Fruit fly (Drosophila melanogaster) whole organism, pupa: Measurements from ENCODE around the gene aqrs.

Experiments
- CG10348 ChIP-seq: fragments of 200-800 bp; sonication (Bioruptor generic); IDR thresholded peaks from 2 replicates; pipeline ENCODE4 v1.3.6; 2022; ENCODE audit warnings: missing biosample characterization, missing genetic modification characterization
- CG12605 ChIP-seq: fragments of 200-800 bp; sonication (Bioruptor generic); IDR thresholded peaks from 2 replicates; pipeline ENCODE4 v1.3.6; 2022; ENCODE audit warnings: missing biosample characterization, missing genetic modification characterization
- CG13204 ChIP-seq: fragments of 200-800 bp; sonication (Bioruptor generic); optimal IDR thresholded peaks from 2 replicates; lab custom pipeline; 2018; ENCODE audit warnings: missing biosample characterization, mild to moderate bottlenecking, missing genetic modification characterization, moderate library complexity
- CG14655 ChIP-seq: fragments of 200-800 bp; sonication (Bioruptor generic); optimal IDR thresholded peaks from 3 replicates; lab custom pipeline; 2017; ENCODE audit warnings: mild to moderate bottlenecking, missing biosample characterization, missing genetic modification reagents, missing genetic modification characterization
- CG15710 ChIP-seq: fragments of 200-800 bp; sonication (Bioruptor generic); optimal IDR thresholded peaks from 2 replicates; lab custom pipeline; 2018; ENCODE audit warnings: missing biosample characterization, mild to moderate bottlenecking, missing genetic modification characterization, moderate library complexity
- CG17806 ChIP-seq: fragments of 200-800 bp; sonication (Bioruptor generic); optimal IDR thresholded peaks from 2 replicates; lab custom pipeline; 2018; ENCODE audit warnings: missing biosample characterization, mild to moderate bottlenecking, missing genetic modification characterization, moderate library complexity
- CG32121 ChIP-seq: fragments of 200-800 bp; sonication (Bioruptor generic); IDR thresholded peaks from 2 replicates; pipeline ENCODE4 v1.3.6; 2022; ENCODE audit warnings: missing biosample characterization, missing genetic modification characterization
- CG34367 ChIP-seq: fragments of 200-800 bp; sonication (Bioruptor generic); optimal IDR thresholded peaks from 2 replicates; lab custom pipeline; 2018; ENCODE audit warnings: missing biosample characterization, mild to moderate bottlenecking, missing genetic modification characterization
- CG4496 ChIP-seq: fragments of 200-800 bp; sonication (Bioruptor generic); IDR thresholded peaks from 3 replicates; pipeline ENCODE4 v1.3.6; 2022; ENCODE audit warnings: missing biosample characterization, missing genetic modification characterization
- CG8159 ChIP-seq: fragments of 200-800 bp; sonication (Bioruptor generic); optimal IDR thresholded peaks from 3 replicates; lab custom pipeline; 2018; ENCODE audit warnings: missing biosample characterization, mild to moderate bottlenecking, missing genetic modification characterization, moderate library complexity
- CG8301 ChIP-seq: fragments of 200-800 bp; sonication (Bioruptor generic); optimal IDR thresholded peaks from 2 replicates; lab custom pipeline; 2018; ENCODE audit warnings: missing biosample characterization, mild to moderate bottlenecking, missing genetic modification characterization
- CG9948 ChIP-seq: fragments of 200-800 bp; sonication (Bioruptor generic); optimal IDR thresholded peaks from 2 replicates; lab custom pipeline; 2018; ENCODE audit warnings: missing biosample characterization, mild to moderate bottlenecking, missing genetic modification characterization, moderate library complexity
- D1 ChIP-seq: fragments of 200-800 bp; sonication (Bioruptor generic); optimal IDR thresholded peaks from 2 replicates; lab custom pipeline; 2018; ENCODE audit warnings: missing biosample characterization, mild to moderate bottlenecking, missing genetic modification characterization, moderate library complexity
- EcR ChIP-seq: fragments of 200-800 bp; sonication (Bioruptor generic); optimal IDR thresholded peaks from 3 replicates; lab custom pipeline; 2019; ENCODE audit warnings: missing biosample characterization, missing genetic modification characterization, mild to moderate bottlenecking, moderate library complexity, missing genetic modification reagents
- Ets98B ChIP-seq: fragments of 200-800 bp; sonication (Bioruptor generic); IDR thresholded peaks from 2 replicates; pipeline ENCODE4 v1.3.6; 2022; ENCODE audit warnings: missing biosample characterization, missing genetic modification characterization
- Pif1B ChIP-seq: fragments of 200-800 bp; sonication (Bioruptor generic); optimal IDR thresholded peaks from 3 replicates; lab custom pipeline; 2016; ENCODE audit warnings: missing biosample characterization, missing genetic modification characterization
- Snoo ChIP-seq: fragments of 200-800 bp; sonication (Bioruptor generic); optimal IDR thresholded peaks from 3 replicates; lab custom pipeline; 2017; ENCODE audit warnings: missing biosample characterization, mild to moderate bottlenecking, missing genetic modification characterization, inconsistent platforms
- fd96Ca ChIP-seq: fragments of 200-800 bp; sonication (Bioruptor generic); IDR thresholded peaks from 3 replicates; pipeline ENCODE4 v1.3.6; 2022; ENCODE audit warnings: missing biosample characterization, missing genetic modification characterization
- gl ChIP-seq: fragments of 200-800 bp; sonication (Bioruptor generic); optimal IDR thresholded peaks from 2 replicates; lab custom pipeline; 2018; ENCODE audit warnings: missing biosample characterization, mild to moderate bottlenecking, missing genetic modification characterization
- rn ChIP-seq: fragments of 200-800 bp; sonication (Bioruptor generic); IDR thresholded peaks from 2 replicates; pipeline ENCODE4 v1.3.6; 2022; ENCODE audit warnings: missing biosample characterization, missing genetic modification characterization

Gene aqrs

dm6 chr3R:28756879-28757278, 1.2 kb downstream of the aqrs start, which contains the start of gene CG9997:
Gene CG9997, minus strand, starts transcription at chr3R:28756979.
- TF ChIP-seq CG9948 (no peak), EcR (GFP tag; lab: Kevin White, UChicago) (no peak), CG8159 (tag; lab: Kevin White, UChicago) (no peak), CG34367 (tag; lab: Kevin White, UChicago) (no peak), CG14655 (GFP tag; lab: Kevin White, UChicago) (no peak), CG17806 (tag; lab: Kevin White, UChicago) (no peak), Ets98B (GFP tag; lab: Robert Waterston, UW) (no peak), fd96Ca (GFP tag; lab: Robert Waterston, UW) (no peak), rn (GFP tag; lab: Robert Waterston, UW) (no peak), D1 (tag; lab: Kevin White, UChicago) (no peak), CG4496 (GFP tag; lab: Robert Waterston, UW) (no peak), Snoo (tag; lab: Kevin White, UChicago) (no peak), CG12605 (no peak), CG15710 (tag; lab: Kevin White, UChicago) (no peak), CG32121 (GFP tag; lab: Robert Waterston, UW) (no peak), gl (tag; lab: Kevin White, UChicago) (no peak), CG13204 (no peak), CG8301 (no peak)

- TF ChIP-seq CG14655 (GFP tag; lab: Kevin White, UChicago), result no peak
- TF ChIP-seq Pif1B (GFP tag; lab: Kevin White, UChicago), result no peak
- no peak for TF ChIP-seq CG10348 (GFP tag; lab: Robert Waterston, UW)
- TF ChIP-seq CG12605, result no peak
Measured at dm6 chr3R:28751611-28752129, 6.4 kb downstream of the aqrs start, which contains the start of gene CG10000. Gene CG10000, minus strand, starts transcription at chr3R:28751661.

dm6 chr3R:28744682-28745081, 13.4 kb downstream of the aqrs start, which contains the start of gene AstA-R2:
Gene AstA-R2, minus strand, starts transcription at chr3R:28744782.
- no peak for TF ChIP-seq CG17806 (tag; lab: Kevin White, UChicago)
- TF ChIP-seq EcR (GFP tag; lab: Kevin White, UChicago), result no peak
- TF ChIP-seq fd96Ca (GFP tag; lab: Robert Waterston, UW), result no peak
- TF ChIP-seq CG12605, result no peak
- TF ChIP-seq CG13204, result no peak
- no peak for TF ChIP-seq CG4496 (GFP tag; lab: Robert Waterston, UW)
- no peak for TF ChIP-seq CG8159 (tag; lab: Kevin White, UChicago)
- TF ChIP-seq Pif1B (GFP tag; lab: Kevin White, UChicago), result no peak
- TF ChIP-seq CG10348 (GFP tag; lab: Robert Waterston, UW), result no peak
- TF ChIP-seq Snoo (tag; lab: Kevin White, UChicago), result no peak
- TF ChIP-seq CG32121 (GFP tag; lab: Robert Waterston, UW), result no peak
- no peak for TF ChIP-seq rn (GFP tag; lab: Robert Waterston, UW)
- no peak for TF ChIP-seq CG9948
- no peak for TF ChIP-seq gl (tag; lab: Kevin White, UChicago)
- TF ChIP-seq CG15710 (tag; lab: Kevin White, UChicago), result no peak
- TF ChIP-seq Ets98B (GFP tag; lab: Robert Waterston, UW), result no peak
- no peak for TF ChIP-seq D1 (tag; lab: Kevin White, UChicago)
- TF ChIP-seq CG34367 (tag; lab: Kevin White, UChicago), result no peak
- TF ChIP-seq CG14655 (GFP tag; lab: Kevin White, UChicago), result no peak
